Fruit fly (Drosophila melanogaster) Kc167 (cell line): ENCODE results near the gene CG32112.

Experiments
- Myc ChIP-seq: fragments of >200 bp; optimal IDR thresholded peaks from 2 replicates; lab custom pipeline; 2017; ENCODE audit warnings: missing external identifiers
- h ChIP-seq: fragments of >200 bp; optimal IDR thresholded peaks from 3 replicates; lab custom pipeline; 2018; ENCODE audit warnings: missing external identifiers
- insv ChIP-seq: fragments of >200 bp; optimal IDR thresholded peaks from 3 replicates; lab custom pipeline; 2018; ENCODE audit warnings: missing external identifiers
- ttk ChIP-seq: sonication (Bioruptor generic); optimal IDR thresholded peaks from 2 replicates; lab custom pipeline; 2017; ENCODE audit warnings: missing external identifiers

- no peak for TF ChIP-seq insv
- TF ChIP-seq Myc (lab: Kevin White, UChicago), result no peak
- TF ChIP-seq h (lab: Kevin White, UChicago), result no peak
- TF ChIP-seq ttk (lab: Kevin White, UChicago), result no peak
These were observed 46.7 kb upstream of the CG32112 start for dm6 chr3L:12694539-12695525.
